ENCODE assay signal across 2 worm cellular contexts in genomic region chrIII:8618412-8618960, ce11.
TF ChIP-seq lines count a peak whose summit lies in the region.

C13G5.2 (minus strand) TSS chrIII:8618462.

TF ChIP-seq in whole organism, midembryonic, 9 proteins besides CTCF, POLR2A, EP300 and RAD21:
- TF ChIP-seq ztf-23 (GFP tag; IDR thresholded peaks at IDR 0.05; lab: Robert Waterston, UW) (no peak), klf-2 (GFP tag; conservative IDR thresholded peaks at IDR 0.05; lab: Robert Waterston, UW) (no peak), med-1 (GFP tag; optimal IDR thresholded peaks at IDR 0.05; lab: Kevin White, UChicago; ENCODE audit: insufficient read depth) (no peak), ref-1 (GFP tag; conservative IDR thresholded peaks at IDR 0.05; lab: Robert Waterston, UW) (no peak), cog-1 (tag; optimal IDR thresholded peaks at IDR 0.05; lab: Kevin White, UChicago) (no peak), T22C8.4 (GFP tag; IDR thresholded peaks at IDR 0.05; lab: Robert Waterston, UW) (peak; percentile 26; the same call in 1 of the 2 replicates)

TF ChIP-seq in whole organism, young adult, 124 proteins besides CTCF, POLR2A, EP300 and RAD21:
- TF ChIP-seq cebp-2 (GFP tag; IDR thresholded peaks at IDR 0.05; lab: Robert Waterston, UW) (no peak), B0336.3 (GFP tag; IDR thresholded peaks at IDR 0.05; lab: Robert Waterston, UW) (no peak), zfh-2 (GFP tag; conservative IDR thresholded peaks at IDR 0.05; lab: Robert Waterston, UW) (no peak), mxl-1 (tag; optimal IDR thresholded peaks at IDR 0.05; lab: Kevin White, UChicago) (no peak), hsf-1 (GFP tag; IDR thresholded peaks at IDR 0.05; lab: Robert Waterston, UW) (0 out of 2 replicates have a peak, but pooled peaks have one; percentile 46), snpc-1.3 (tag; optimal IDR thresholded peaks at IDR 0.05; lab: Kevin White, UChicago; ENCODE audit: insufficient read depth) (peak; percentile 48), xnd-1 (tag; optimal IDR thresholded peaks at IDR 0.05; lab: Kevin White, UChicago) (peak; percentile 87), T26A5.8 (tag; optimal IDR thresholded peaks at IDR 0.05; lab: Kevin White, UChicago) (no peak), hrde-1 (tag; optimal IDR thresholded peaks at IDR 0.05; lab: Kevin White, UChicago; ENCODE audit: borderline replicate concordance) (no peak), ztf-25 (GFP tag; IDR thresholded peaks at IDR 0.05; lab: Robert Waterston, UW) (no peak), ceh-40 (GFP tag; IDR thresholded peaks at IDR 0.05; lab: Robert Waterston, UW) (no peak), F57A8.1 (GFP tag; optimal IDR thresholded peaks at IDR 0.05; lab: Kevin White, UChicago) (no peak), madf-6 (GFP tag; IDR thresholded peaks at IDR 0.05; lab: Robert Waterston, UW) (peak; percentile 91), ceh-79 (tag; optimal IDR thresholded peaks at IDR 0.05; lab: Kevin White, UChicago) (no peak), snpc-3.4 (tag; optimal IDR thresholded peaks at IDR 0.05; lab: Kevin White, UChicago) (peak; percentile 74), madf-8 (GFP tag; conservative IDR thresholded peaks at IDR 0.05; lab: Robert Waterston, UW) (peak; percentile 77), mes-4 (tag; optimal IDR thresholded peaks at IDR 0.05; lab: Kevin White, UChicago) (no peak), lsl-1 (GFP tag; optimal IDR thresholded peaks at IDR 0.05; lab: Kevin White, UChicago) (peak; percentile 94), him-1 (tag; optimal IDR thresholded peaks at IDR 0.05; lab: Kevin White, UChicago) (no peak), lin-54 (GFP tag; optimal IDR thresholded peaks at IDR 0.05; lab: Kevin White, UChicago) (peak; percentile 9), efl-1 (GFP tag; optimal IDR thresholded peaks at IDR 0.05; lab: Kevin White, UChicago) (peak; percentile 46), lag-1 (GFP tag; IDR thresholded peaks at IDR 0.05; lab: Robert Waterston, UW) (no peak), ceh-100 (GFP tag; IDR thresholded peaks at IDR 0.05; lab: Robert Waterston, UW) (no peak), somi-1 (GFP tag; optimal IDR thresholded peaks at IDR 0.05; lab: Kevin White, UChicago) (no peak), F52B5.7 (tag; optimal IDR thresholded peaks at IDR 0.05; lab: Kevin White, UChicago) (no peak), F39B2.1 (GFP tag; IDR thresholded peaks at IDR 0.05; lab: Robert Waterston, UW) (no peak), tbp1 (GFP tag; optimal IDR thresholded peaks at IDR 0.05; lab: Kevin White, UChicago) (peak; percentile 31), F33H1.4 (GFP tag; IDR thresholded peaks at IDR 0.05; lab: Robert Waterston, UW) (peak; percentile 92), D2030.7 (GFP tag; IDR thresholded peaks at IDR 0.05; lab: Robert Waterston, UW) (peak; percentile 55; the same call in 1 of the 2 replicates), attf-5 (GFP tag; optimal IDR thresholded peaks at IDR 0.05; lab: Kevin White, UChicago) (no peak), lin-35 (GFP tag; optimal IDR thresholded peaks at IDR 0.05; lab: Kevin White, UChicago) (no peak), dpff-1 (tag; optimal IDR thresholded peaks at IDR 0.05; lab: Kevin White, UChicago) (no peak), mcd-1 (GFP tag; IDR thresholded peaks at IDR 0.05; lab: Robert Waterston, UW) (peak; percentile 27; the same call in 1 of the 2 replicates), atf-7 (tag; optimal IDR thresholded peaks at IDR 0.05; lab: Kevin White, UChicago) (no peak), ceh-58 (GFP tag; IDR thresholded peaks at IDR 0.05; lab: Robert Waterston, UW) (no peak)
